Fruit fly (Drosophila melanogaster): ENCODE data around the gene moi.

DNA sequence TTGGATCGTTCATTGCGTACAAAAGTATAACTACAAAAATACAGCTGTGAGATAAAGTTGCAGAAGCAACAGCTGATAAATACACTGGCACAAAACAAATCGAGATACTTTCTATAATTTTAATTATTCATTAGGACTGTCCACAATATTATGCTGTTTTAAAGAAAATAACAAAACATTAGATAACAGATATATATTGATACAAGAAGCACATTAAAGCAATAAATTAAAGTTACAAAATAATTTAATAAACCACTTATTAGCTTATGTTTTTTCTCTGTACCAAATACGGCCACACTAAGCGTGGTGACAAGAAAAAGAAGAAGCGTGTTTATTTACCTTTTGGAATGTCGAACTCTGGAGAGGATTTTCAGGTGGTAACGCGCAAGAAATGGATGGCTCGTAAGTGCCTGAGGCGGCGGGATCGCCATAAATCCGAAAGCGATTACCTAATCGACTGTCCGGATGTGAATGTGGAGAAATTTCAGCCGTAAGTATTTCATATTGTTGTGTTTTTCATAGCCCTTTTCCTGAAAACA is 35.0 kb upstream of the moi start, which contains the start of the genes CG7988 and CG7183:
- peak; percentile 99 for TF ChIP-seq CG14667 (GFP tag; IDR thresholded peaks at IDR 0.05)
- peak; percentile 99 for TF ChIP-seq lmd (GFP tag; IDR thresholded peaks at IDR 0.05)
- peak; percentile 58 for TF ChIP-seq ftz-f1 (GFP tag; optimal IDR thresholded peaks at IDR 0.05)
- TF ChIP-seq B-H1 (GFP tag; IDR thresholded peaks at IDR 0.05), result peak; percentile 98
- TF ChIP-seq Hr3 (GFP tag; optimal IDR thresholded peaks at IDR 0.05), result peak; percentile 99
- TF ChIP-seq YL-1 (GFP tag; optimal IDR thresholded peaks at IDR 0.05), result peak; percentile 92
- TF ChIP-seq fu2 (GFP tag; optimal IDR thresholded peaks at IDR 0.05), result peak; percentile 92
- TF ChIP-seq grau (tag; optimal IDR thresholded peaks at IDR 0.05), result peak; percentile 98
- TF ChIP-seq ttk (GFP tag; IDR thresholded peaks at IDR 0.05), result peak; percentile 99
- peak; percentile 96 for TF ChIP-seq Ravus (GFP tag; IDR thresholded peaks at IDR 0.05)

Measured in whole organism, embryonic.